Fruit fly (Drosophila melanogaster) whole organism, embryonic: ENCODE data around the gene PH4alphaSG2.

Experiments
- Abd-B ChIP-seq: fragments of 200-800 bp; sonication (Bioruptor generic); optimal IDR thresholded peaks from 2 replicates; lab custom pipeline; 2018; ENCODE audit warnings: missing biosample characterization, mild to moderate bottlenecking, missing genetic modification characterization, moderate library complexity
- CG10209 ChIP-seq: fragments of 200-800 bp; sonication (Bioruptor generic); optimal IDR thresholded peaks from 3 replicates; lab custom pipeline; 2017; ENCODE audit warnings: missing biosample characterization, mild to moderate bottlenecking, missing genetic modification characterization, missing genetic modification reagents
- CG1024 ChIP-seq: fragments of 200-800 bp; sonication (Bioruptor generic); IDR thresholded peaks from 2 replicates; pipeline ENCODE4 v1.3.6; 2022; ENCODE audit warnings: missing biosample characterization, missing genetic modification characterization
- CG10267 ChIP-seq: fragments of 200-800 bp; sonication (Bioruptor generic); optimal IDR thresholded peaks from 2 replicates; lab custom pipeline; 2018; ENCODE audit warnings: missing biosample characterization, mild to moderate bottlenecking, missing genetic modification characterization, moderate library complexity
- CG10565 ChIP-seq: fragments of 200-800 bp; sonication (Bioruptor generic); optimal IDR thresholded peaks from 3 replicates; lab custom pipeline; 2016; ENCODE audit warnings: missing biosample characterization, mild to moderate bottlenecking, missing genetic modification characterization
- CG11456 ChIP-seq: fragments of 200-800 bp; sonication (Bioruptor generic); IDR thresholded peaks from 3 replicates; pipeline ENCODE4 v1.3.6; 2022; ENCODE audit warnings: missing biosample characterization, missing genetic modification characterization
- CG11504 ChIP-seq: fragments of 200-800 bp; sonication (Bioruptor generic); optimal IDR thresholded peaks from 3 replicates; lab custom pipeline; 2019; ENCODE audit warnings: missing biosample characterization, mild to moderate bottlenecking, missing genetic modification characterization, moderate library complexity
- CG1233 ChIP-seq: fragments of 200-800 bp; sonication (Bioruptor generic); optimal IDR thresholded peaks from 4 replicates; lab custom pipeline; 2018; ENCODE audit warnings: missing biosample characterization, mild to moderate bottlenecking, missing genetic modification characterization
- CG1603 ChIP-seq: fragments of 200-800 bp; sonication (Bioruptor generic); optimal IDR thresholded peaks from 2 replicates; lab custom pipeline; 2019; ENCODE audit warnings: missing biosample characterization, mild to moderate bottlenecking, missing genetic modification characterization, moderate library complexity
- CG16813 ChIP-seq: fragments of 200-800 bp; sonication (Bioruptor generic); IDR thresholded peaks from 3 replicates; pipeline ENCODE4 v1.3.6; 2022; ENCODE audit warnings: missing biosample characterization, missing genetic modification characterization; ENCODE audit not compliant: partially characterized antibody
- CG17186 ChIP-seq: fragments of 200-800 bp; sonication (Bioruptor generic); optimal IDR thresholded peaks from 3 replicates; lab custom pipeline; 2017; ENCODE audit warnings: missing biosample characterization, missing genetic modification reagents, missing genetic modification characterization
- CG17802 ChIP-seq: fragments of 200-800 bp; sonication (Bioruptor generic); optimal IDR thresholded peaks from 2 replicates; lab custom pipeline; 2018; ENCODE audit warnings: missing biosample characterization, mild to moderate bottlenecking, missing genetic modification characterization, moderate library complexity
- CG18262 ChIP-seq: fragments of 200-800 bp; optimal IDR thresholded peaks from 3 replicates; lab custom pipeline; 2019; ENCODE audit warnings: missing biosample characterization, mild to moderate bottlenecking, missing genetic modification characterization, moderate library complexity
- CG2120 ChIP-seq: fragments of 200-800 bp; sonication (Bioruptor generic); optimal IDR thresholded peaks from 3 replicates; lab custom pipeline; 2016; ENCODE audit warnings: missing biosample characterization, missing genetic modification characterization
- CG34224 ChIP-seq: fragments of 200-800 bp; sonication (Bioruptor generic); IDR thresholded peaks from 3 replicates; pipeline ENCODE4 v1.3.6; 2022; ENCODE audit warnings: missing biosample characterization, missing genetic modification characterization; ENCODE audit not compliant: partially characterized antibody
- CG4328 ChIP-seq: fragments of 200-800 bp; sonication (Bioruptor generic); optimal IDR thresholded peaks from 3 replicates; lab custom pipeline; 2017; ENCODE audit warnings: missing biosample characterization, missing genetic modification reagents, missing genetic modification characterization
- CG7928 ChIP-seq: fragments of 200-800 bp; sonication (Bioruptor generic); optimal IDR thresholded peaks from 2 replicates; lab custom pipeline; 2017; ENCODE audit warnings: missing biosample characterization, mild to moderate bottlenecking, missing genetic modification characterization
- CG7963 ChIP-seq: fragments of 200-800 bp; sonication (Bioruptor generic); IDR thresholded peaks from 3 replicates; pipeline ENCODE4 v1.3.6; 2022; ENCODE audit warnings: missing biosample characterization, missing genetic modification characterization; ENCODE audit not compliant: partially characterized antibody
- CG9437 ChIP-seq: fragments of 200-800 bp; sonication (Bioruptor generic); optimal IDR thresholded peaks from 2 replicates; lab custom pipeline; 2018; ENCODE audit warnings: missing biosample characterization, mild to moderate bottlenecking, missing genetic modification characterization
- CG9797 ChIP-seq: fragments of 200-800 bp; sonication (Bioruptor generic); optimal IDR thresholded peaks from 3 replicates; lab custom pipeline; 2018; ENCODE audit warnings: missing biosample characterization, mild to moderate bottlenecking, missing genetic modification characterization
- CG9817 ChIP-seq: fragments of 200-800 bp; sonication (Bioruptor generic); optimal IDR thresholded peaks from 2 replicates; lab custom pipeline; 2018; ENCODE audit warnings: missing biosample characterization, mild to moderate bottlenecking, missing genetic modification characterization, moderate library complexity
- D19B ChIP-seq: fragments of 200-800 bp; sonication (Bioruptor generic); optimal IDR thresholded peaks from 2 replicates; lab custom pipeline; 2017; ENCODE audit warnings: missing biosample characterization, mild to moderate bottlenecking, missing genetic modification characterization
- Dip3 ChIP-seq: fragments of 200-800 bp; sonication (Bioruptor generic); optimal IDR thresholded peaks from 3 replicates; lab custom pipeline; 2016; ENCODE audit warnings: missing biosample characterization, missing genetic modification characterization
- MTF-1 ChIP-seq: fragments of 200-800 bp; sonication (Bioruptor generic); optimal IDR thresholded peaks from 2 replicates; lab custom pipeline; 2018; ENCODE audit warnings: missing biosample characterization, mild to moderate bottlenecking, missing genetic modification characterization, borderline replicate concordance
- NC2α ChIP-seq: fragments of 200-800 bp; sonication (Bioruptor generic); optimal IDR thresholded peaks from 2 replicates; lab custom pipeline; 2016; ENCODE audit warnings: missing biosample characterization, missing genetic modification characterization
- Poxn ChIP-seq: fragments of 200-800 bp; sonication (Bioruptor generic); IDR thresholded peaks from 2 replicates; pipeline ENCODE4 v1.3.6; 2022; ENCODE audit warnings: missing biosample characterization, missing genetic modification characterization
- Rx ChIP-seq: fragments of 200-800 bp; sonication (Bioruptor generic); IDR thresholded peaks from 2 replicates; pipeline ENCODE4 v1.3.6; 2022; ENCODE audit warnings: missing biosample characterization, missing genetic modification characterization
- ap ChIP-seq: fragments of 200-800 bp; sonication (Bioruptor generic); IDR thresholded peaks from 2 replicates; pipeline ENCODE4 v1.3.6; 2022; ENCODE audit warnings: missing biosample characterization, missing genetic modification characterization
- ash1 ChIP-seq: fragments of 200-800 bp; sonication (Bioruptor generic); optimal IDR thresholded peaks from 2 replicates; lab custom pipeline; 2018; ENCODE audit warnings: missing biosample characterization, mild to moderate bottlenecking, missing genetic modification characterization
- btn ChIP-seq: fragments of 200-800 bp; sonication (Bioruptor generic); optimal IDR thresholded peaks from 2 replicates; lab custom pipeline; 2016; ENCODE audit warnings: missing biosample characterization, missing genetic modification characterization
- cad ChIP-seq: fragments of >200 bp; optimal IDR thresholded peaks from 2 replicates; lab custom pipeline; 2017; ENCODE audit warnings: missing biosample characterization, missing genetic modification characterization
- corto ChIP-seq: fragments of 200-800 bp; sonication (Bioruptor generic); optimal IDR thresholded peaks from 2 replicates; lab custom pipeline; 2016; ENCODE audit warnings: missing biosample characterization, mild to moderate bottlenecking, missing genetic modification characterization, moderate library complexity
- crc ChIP-seq: fragments of 200-800 bp; sonication (Bioruptor generic); optimal IDR thresholded peaks from 2 replicates; lab custom pipeline; 2016; ENCODE audit warnings: missing biosample characterization, missing genetic modification characterization
- croc ChIP-seq: fragments of 200-800 bp; sonication (Bioruptor generic); conservative IDR thresholded peaks from 3 replicates; pipeline ENCODE4 v1.3.6; 2022; ENCODE audit warnings: missing biosample characterization, missing genetic modification characterization
- crp ChIP-seq, 2 experiments: fragments of 200-800 bp; sonication (Bioruptor generic); optimal IDR thresholded peaks; 2 replicates in 1 of 2; 3 replicates in 1 of 2; lab custom pipeline; 2017; ENCODE audit warnings: missing biosample characterization in 2 of 2, missing genetic modification characterization in 2 of 2, mild to moderate bottlenecking in 1 of 2, moderate library complexity in 1 of 2
- dati ChIP-seq: fragments of 200-800 bp; sonication (Bioruptor generic); IDR thresholded peaks from 2 replicates; pipeline ENCODE4 v1.3.6; 2022; ENCODE audit warnings: missing biosample characterization, missing genetic modification characterization
- eve ChIP-seq, 2 experiments: fragments of >200 bp; optimal IDR thresholded peaks; 2 replicates each; lab custom pipeline; 2017; ENCODE audit warnings: missing biosample characterization in 2 of 2, missing genetic modification characterization in 2 of 2
- hb ChIP-seq: fragments of 200-800 bp; sonication (Bioruptor generic); IDR thresholded peaks from 3 replicates; pipeline ENCODE4 v1.3.6; 2022; ENCODE audit warnings: missing biosample characterization, missing genetic modification characterization; ENCODE audit not compliant: partially characterized antibody
- odd ChIP-seq: fragments of 200-800 bp; sonication (Bioruptor generic); optimal IDR thresholded peaks from 2 replicates; lab custom pipeline; 2017; ENCODE audit warnings: missing biosample characterization, mild to moderate bottlenecking, missing genetic modification characterization
- org-1 ChIP-seq: fragments of 200-800 bp; sonication (Bioruptor generic); optimal IDR thresholded peaks from 2 replicates; lab custom pipeline; 2017; ENCODE audit warnings: missing biosample characterization, missing genetic modification characterization
- rib ChIP-seq: fragments of 200-800 bp; sonication (Bioruptor generic); IDR thresholded peaks from 2 replicates; pipeline ENCODE4 v1.3.6; 2022; ENCODE audit warnings: missing biosample characterization, missing genetic modification characterization
- sd ChIP-seq: fragments of 200-800 bp; sonication (Bioruptor generic); optimal IDR thresholded peaks from 3 replicates; lab custom pipeline; 2018; ENCODE audit warnings: missing biosample characterization, mild to moderate bottlenecking, missing genetic modification characterization, moderate library complexity
- sqz ChIP-seq: fragments of 200-800 bp; sonication (Bioruptor generic); optimal IDR thresholded peaks from 3 replicates; lab custom pipeline; 2018; ENCODE audit warnings: missing biosample characterization, mild to moderate bottlenecking, missing genetic modification characterization
- sug ChIP-seq: fragments of 200-800 bp; optimal IDR thresholded peaks from 2 replicates; lab custom pipeline; 2019; ENCODE audit warnings: missing biosample characterization, mild to moderate bottlenecking, missing genetic modification characterization, moderate library complexity
- tio ChIP-seq: fragments of 200-800 bp; sonication (Bioruptor generic); optimal IDR thresholded peaks from 2 replicates; lab custom pipeline; 2017; ENCODE audit warnings: missing biosample characterization, missing genetic modification characterization, inconsistent platforms
- ttk ChIP-seq: fragments of 200-800 bp; sonication (Bioruptor generic); IDR thresholded peaks from 2 replicates; pipeline ENCODE4 v2.1.2; 2022; ENCODE audit warnings: missing biosample characterization, missing genetic modification characterization
- twi ChIP-seq: fragments of 200-800 bp; optimal IDR thresholded peaks from 2 replicates; lab custom pipeline; 2019; ENCODE audit warnings: missing biosample characterization, mild to moderate bottlenecking, missing genetic modification characterization, moderate library complexity
- unpg ChIP-seq: fragments of 200-800 bp; sonication (Bioruptor generic); optimal IDR thresholded peaks from 3 replicates; lab custom pipeline; 2018; ENCODE audit warnings: missing biosample characterization, mild to moderate bottlenecking, missing genetic modification characterization, moderate library complexity
- usp ChIP-seq: fragments of >200 bp; optimal IDR thresholded peaks from 2 replicates; lab custom pipeline; 2017; ENCODE audit warnings: missing biosample characterization, missing genetic modification characterization
- zen2 ChIP-seq: fragments of 200-800 bp; sonication (Bioruptor generic); IDR thresholded peaks from 3 replicates; pipeline ENCODE4 v1.3.6; 2022; ENCODE audit warnings: missing biosample characterization, missing genetic modification characterization; ENCODE audit not compliant: partially characterized antibody
- zfh1 ChIP-seq: fragments of 200-800 bp; sonication (Bioruptor generic); IDR thresholded peaks from 3 replicates; pipeline ENCODE4 v1.3.6; 2022; ENCODE audit warnings: missing biosample characterization, missing genetic modification characterization

The PH4alphaSG2 gene

DNA sequence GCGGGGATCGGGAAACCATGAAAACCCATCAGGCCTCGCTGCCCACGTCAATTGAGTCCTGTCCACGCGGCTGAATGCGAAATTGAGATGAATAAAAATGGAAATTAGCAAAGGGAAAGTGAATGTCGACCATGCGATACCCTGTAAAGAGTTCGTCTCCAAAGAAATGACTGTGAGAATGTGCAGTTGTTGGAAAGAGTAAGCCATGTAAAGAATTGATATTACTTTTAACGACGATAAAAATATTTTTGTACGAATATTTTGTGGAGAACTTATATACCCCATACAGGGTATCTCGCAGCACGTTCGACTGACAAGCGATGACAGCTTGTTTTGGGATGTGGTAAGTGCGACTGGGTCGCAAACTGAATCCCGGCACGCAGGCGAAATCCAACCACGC, 11.3 kb downstream of the PH4alphaSG2 start (continued):
- TF ChIP-seq zen2 (GFP tag; lab: Robert Waterston, UW): no peak
- no peak for TF ChIP-seq CG34224 (GFP tag; lab: Robert Waterston, UW)
- TF ChIP-seq usp (GFP tag; lab: Kevin White, UChicago): no peak
- no peak for TF ChIP-seq crp (GFP tag; optimal IDR thresholded peaks at IDR 0.05; lab: Kevin White, UChicago)
- TF ChIP-seq D19B (GFP tag; lab: Kevin White, UChicago): peak; percentile 65
- TF ChIP-seq Poxn: no peak
- TF ChIP-seq sqz: no peak
- TF ChIP-seq CG4328: no peak
- TF ChIP-seq sug (tag; lab: Kevin White, UChicago): no peak
- TF ChIP-seq sd (tag; lab: Kevin White, UChicago): no peak
- peak; percentile 32; the same call in 1 of the 2 replicates for TF ChIP-seq ttk (GFP tag; lab: Robert Waterston, UW)
- TF ChIP-seq Abd-B (GFP tag; lab: Kevin White, UChicago): no peak
- no peak for TF ChIP-seq rib (GFP tag; lab: Robert Waterston, UW)
- no peak for TF ChIP-seq croc
- no peak for TF ChIP-seq CG10267 (tag; lab: Kevin White, UChicago)
- TF ChIP-seq MTF-1: no peak
- no peak for TF ChIP-seq odd (GFP tag; lab: Kevin White, UChicago)
- TF ChIP-seq org-1 (GFP tag; lab: Kevin White, UChicago): no peak
- TF ChIP-seq dati (GFP tag; lab: Robert Waterston, UW): no peak
- no peak for TF ChIP-seq CG17186 (GFP tag; lab: Kevin White, UChicago)
- no peak for TF ChIP-seq hb (GFP tag; lab: Robert Waterston, UW)
- no peak for TF ChIP-seq cad (GFP tag; lab: Kevin White, UChicago)
- no peak for TF ChIP-seq eve (GFP tag; optimal IDR thresholded peaks at IDR 0.05; lab: Kevin White, UChicago)
- peak; percentile 9 for TF ChIP-seq CG9817 (tag; lab: Kevin White, UChicago)
- peak; percentile 28; the same call in 1 of the 3 replicates for TF ChIP-seq CG11456 (GFP tag; lab: Robert Waterston, UW)
- peak; percentile 39 for TF ChIP-seq tio
- TF ChIP-seq CG1603 (tag; lab: Kevin White, UChicago): no peak
- TF ChIP-seq twi (tag; lab: Kevin White, UChicago): no peak
- TF ChIP-seq Dip3 (GFP tag; lab: Kevin White, UChicago): peak; percentile 7
- TF ChIP-seq CG17802: no peak
- TF ChIP-seq unpg (GFP tag; lab: Kevin White, UChicago): no peak
- no peak for TF ChIP-seq CG18262 (tag; lab: Kevin White, UChicago)
- no peak for TF ChIP-seq CG16813 (GFP tag; lab: Robert Waterston, UW)
- no peak for TF ChIP-seq corto (GFP tag; lab: Kevin White, UChicago)
- no peak for TF ChIP-seq ash1 (GFP tag; lab: Kevin White, UChicago)
- peak; percentile 28 for TF ChIP-seq CG10209 (GFP tag; lab: Kevin White, UChicago)
- 0 out of 2 replicates have a peak, but pooled peaks have one; percentile 9 for TF ChIP-seq CG1024 (GFP tag; lab: Robert Waterston, UW)
- no peak for TF ChIP-seq CG7963 (GFP tag; lab: Robert Waterston, UW)
- no peak for TF ChIP-seq CG7928
- no peak for TF ChIP-seq ap
- TF ChIP-seq CG2120 (GFP tag; lab: Kevin White, UChicago): peak; percentile 49
- no peak for TF ChIP-seq NC2α (GFP tag; lab: Kevin White, UChicago)
- peak; percentile 71 for TF ChIP-seq zfh1
- peak; percentile 45 for TF ChIP-seq Rx (GFP tag; lab: Robert Waterston, UW)
- no peak for TF ChIP-seq CG9797 (GFP tag; lab: Kevin White, UChicago)
- TF ChIP-seq CG1233 (GFP tag; lab: Kevin White, UChicago): no peak
- TF ChIP-seq CG10565 (GFP tag; lab: Kevin White, UChicago): no peak
- TF ChIP-seq btn (GFP tag; lab: Kevin White, UChicago): no peak
- TF ChIP-seq crc: no peak
- TF ChIP-seq CG11504 (tag; lab: Kevin White, UChicago): no peak
- no peak for TF ChIP-seq CG9437 (GFP tag; lab: Kevin White, UChicago)
